Fruit fly (Drosophila melanogaster) whole organism, embryonic: ENCODE results near the gene qjt.

ENCODE experiments used
- Asciz ChIP-seq: fragments of 200-800 bp; sonication (Bioruptor generic); optimal IDR thresholded peaks from 2 replicates; lab custom pipeline; 2017; ENCODE audit warnings: missing biosample characterization, mild to moderate bottlenecking, missing genetic modification characterization, missing genetic modification reagents
- Atf6 ChIP-seq: fragments of 200-800 bp; sonication (Bioruptor generic); IDR thresholded peaks from 2 replicates; pipeline ENCODE4 v1.3.6; 2022; ENCODE audit warnings: missing biosample characterization, missing genetic modification characterization
- CG10959 ChIP-seq: fragments of 200-800 bp; sonication (Bioruptor generic); IDR thresholded peaks from 2 replicates; pipeline ENCODE4 v1.3.6; 2022; ENCODE audit warnings: missing biosample characterization, missing genetic modification characterization
- CG13123 ChIP-seq: fragments of 200-800 bp; sonication (Bioruptor generic); optimal IDR thresholded peaks from 2 replicates; lab custom pipeline; 2016; ENCODE audit warnings: missing biosample characterization, missing genetic modification characterization
- CG13287 ChIP-seq: fragments of 200-800 bp; sonication (Bioruptor generic); IDR thresholded peaks from 2 replicates; pipeline ENCODE4 v1.3.6; 2022; ENCODE audit warnings: missing biosample characterization, missing genetic modification characterization; ENCODE audit not compliant: partially characterized antibody
- CG13894 ChIP-seq: fragments of 200-800 bp; sonication (Bioruptor generic); optimal IDR thresholded peaks from 3 replicates; lab custom pipeline; 2018; ENCODE audit warnings: missing biosample characterization, mild to moderate bottlenecking, missing genetic modification characterization, moderate library complexity
- CG17359 ChIP-seq: fragments of 200-800 bp; sonication (Bioruptor generic); optimal IDR thresholded peaks from 3 replicates; lab custom pipeline; 2018; ENCODE audit warnings: missing biosample characterization, mild to moderate bottlenecking, missing genetic modification characterization, moderate library complexity
- CG17361 ChIP-seq: fragments of 200-800 bp; sonication (Bioruptor generic); IDR thresholded peaks from 3 replicates; pipeline ENCODE4 v1.3.6; 2022; ENCODE audit warnings: missing biosample characterization, missing genetic modification characterization
- CG31365 ChIP-seq: fragments of 200-800 bp; sonication (Bioruptor generic); optimal IDR thresholded peaks from 2 replicates; lab custom pipeline; 2018; ENCODE audit warnings: missing biosample characterization, mild to moderate bottlenecking, missing genetic modification characterization
- CG32767 ChIP-seq: fragments of 200-800 bp; sonication (Bioruptor generic); IDR thresholded peaks from 2 replicates; pipeline ENCODE4 v1.3.6; 2022; ENCODE audit warnings: missing biosample characterization, missing genetic modification characterization
- CG34224 ChIP-seq: fragments of 200-800 bp; sonication (Bioruptor generic); IDR thresholded peaks from 3 replicates; pipeline ENCODE4 v1.3.6; 2022; ENCODE audit warnings: missing biosample characterization, missing genetic modification characterization; ENCODE audit not compliant: partially characterized antibody
- CG4282 ChIP-seq: fragments of 200-800 bp; sonication (Bioruptor generic); optimal IDR thresholded peaks from 2 replicates; lab custom pipeline; 2016; ENCODE audit warnings: missing biosample characterization, missing genetic modification characterization
- CG7987 ChIP-seq: fragments of 200-800 bp; sonication (Bioruptor generic); optimal IDR thresholded peaks from 2 replicates; lab custom pipeline; 2018; ENCODE audit warnings: missing biosample characterization, mild to moderate bottlenecking, missing genetic modification characterization, moderate library complexity
- CG8089 ChIP-seq: fragments of 200-800 bp; sonication (Bioruptor generic); optimal IDR thresholded peaks from 3 replicates; lab custom pipeline; 2016; ENCODE audit warnings: missing biosample characterization, missing genetic modification characterization
- CG8290 ChIP-seq, 3 experiments: fragments of 200-800 bp; sonication (Bioruptor generic); optimal IDR thresholded peaks; 2 replicates each; lab custom pipeline; 2016 to 2019; ENCODE audit warnings: missing biosample characterization in 3 of 3, missing genetic modification characterization in 3 of 3, mild to moderate bottlenecking in 2 of 3, moderate library complexity in 1 of 3
- CG8765 ChIP-seq: fragments of 200-800 bp; sonication (Bioruptor generic); IDR thresholded peaks from 2 replicates; pipeline ENCODE4 v1.3.6; 2022; ENCODE audit warnings: missing biosample characterization, missing genetic modification characterization
- CG9817 ChIP-seq: fragments of 200-800 bp; sonication (Bioruptor generic); optimal IDR thresholded peaks from 2 replicates; lab custom pipeline; 2018; ENCODE audit warnings: missing biosample characterization, mild to moderate bottlenecking, missing genetic modification characterization, moderate library complexity
- CHES-1-like ChIP-seq: fragments of 200-800 bp; sonication (Bioruptor generic); optimal IDR thresholded peaks from 2 replicates; lab custom pipeline; 2016; ENCODE audit warnings: missing biosample characterization, missing genetic modification characterization
- Dad ChIP-seq: fragments of 200-800 bp; sonication (Bioruptor generic); optimal IDR thresholded peaks from 3 replicates; lab custom pipeline; 2016; ENCODE audit warnings: missing biosample characterization, missing genetic modification characterization
- Dip2 ChIP-seq: fragments of 200-800 bp; sonication (Bioruptor generic); IDR thresholded peaks from 2 replicates; pipeline ENCODE4 v1.3.6; 2022; ENCODE audit warnings: missing biosample characterization, missing genetic modification characterization
- Dref ChIP-seq: fragments of 200-800 bp; sonication (Bioruptor generic); IDR thresholded peaks from 2 replicates; pipeline ENCODE4 v1.3.6; 2022; ENCODE audit warnings: missing biosample characterization, missing genetic modification characterization
- E2f1 ChIP-seq: fragments of 200-800 bp; sonication (Bioruptor generic); IDR thresholded peaks from 2 replicates; pipeline ENCODE4 v1.3.6; 2022; ENCODE audit warnings: missing biosample characterization, missing genetic modification characterization
- Ets65A ChIP-seq: fragments of 200-800 bp; sonication (Bioruptor generic); peaks from one replicate; lab custom pipeline; 2016; ENCODE audit warnings: missing biosample characterization, missing genetic modification characterization
- Ets97D ChIP-seq: fragments of 200-800 bp; sonication (Bioruptor generic); optimal IDR thresholded peaks from 3 replicates; lab custom pipeline; 2016; ENCODE audit warnings: missing biosample characterization, missing genetic modification characterization
- H15 ChIP-seq: fragments of 200-800 bp; sonication (Bioruptor generic); IDR thresholded peaks from 3 replicates; pipeline ENCODE4 v1.3.6; 2022; ENCODE audit warnings: missing biosample characterization, missing genetic modification characterization
- Lim3 ChIP-seq: fragments of 200-800 bp; sonication (Bioruptor generic); IDR thresholded peaks from 2 replicates; pipeline ENCODE4 v1.3.6; 2022; ENCODE audit warnings: missing biosample characterization, missing genetic modification characterization
- Mad ChIP-seq: fragments of 200-800 bp; sonication (Bioruptor generic); optimal IDR thresholded peaks from 2 replicates; lab custom pipeline; 2016; ENCODE audit warnings: missing biosample characterization, missing genetic modification characterization
- NC2β ChIP-seq: fragments of 200-800 bp; sonication (Bioruptor generic); optimal IDR thresholded peaks from 2 replicates; lab custom pipeline; 2016; ENCODE audit warnings: missing biosample characterization, missing genetic modification characterization
- Oaz ChIP-seq: fragments of 200-800 bp; sonication (Bioruptor generic); IDR thresholded peaks from 2 replicates; pipeline ENCODE4 v1.3.6; 2022; ENCODE audit warnings: missing biosample characterization, missing genetic modification characterization
- Tbp ChIP-seq: fragments of >200 bp; optimal IDR thresholded peaks from 2 replicates; lab custom pipeline; 2018; ENCODE audit warnings: missing biosample characterization, missing genetic modification characterization
- abd-A ChIP-seq: fragments of 200-800 bp; sonication (Bioruptor generic); optimal IDR thresholded peaks from 3 replicates; lab custom pipeline; 2019; ENCODE audit warnings: missing biosample characterization, mild to moderate bottlenecking, missing genetic modification characterization, moderate library complexity
- amos ChIP-seq: fragments of 200-800 bp; sonication (Bioruptor generic); IDR thresholded peaks from 2 replicates; pipeline ENCODE4 v1.3.6; 2022; ENCODE audit warnings: missing biosample characterization, missing genetic modification characterization; ENCODE audit not compliant: partially characterized antibody
- bab2 ChIP-seq: fragments of 200-800 bp; sonication (Bioruptor generic); optimal IDR thresholded peaks from 2 replicates; lab custom pipeline; 2016; ENCODE audit warnings: missing biosample characterization, missing genetic modification characterization
- br ChIP-seq: fragments of >200 bp; optimal IDR thresholded peaks from 2 replicates; lab custom pipeline; 2017
- caup ChIP-seq: fragments of 200-800 bp; sonication (Bioruptor generic); optimal IDR thresholded peaks from 3 replicates; lab custom pipeline; 2017; ENCODE audit warnings: missing biosample characterization, mild to moderate bottlenecking, missing genetic modification characterization, moderate library complexity; ENCODE audit not compliant: severe bottlenecking
- cg ChIP-seq: fragments of 200-800 bp; sonication (Bioruptor generic); optimal IDR thresholded peaks from 3 replicates; lab custom pipeline; 2019; ENCODE audit warnings: missing biosample characterization, mild to moderate bottlenecking, missing genetic modification characterization, moderate library complexity
- chinmo ChIP-seq: fragments of 200-800 bp; sonication (Bioruptor generic); IDR thresholded peaks from 4 replicates; pipeline ENCODE4 v1.3.6; 2022; ENCODE audit warnings: missing biosample characterization, missing genetic modification characterization; ENCODE audit not compliant: partially characterized antibody
- chm ChIP-seq: fragments of 200-800 bp; sonication (Bioruptor generic); IDR thresholded peaks from 2 replicates; pipeline ENCODE4 v1.3.6; 2022; ENCODE audit warnings: missing biosample characterization, missing genetic modification characterization
- gce ChIP-seq: fragments of 200-800 bp; sonication (Bioruptor generic); IDR thresholded peaks from 3 replicates; pipeline ENCODE4 v1.3.6; 2022; ENCODE audit warnings: missing biosample characterization, missing genetic modification characterization
- grn ChIP-seq: fragments of 200-800 bp; sonication (Bioruptor generic); optimal IDR thresholded peaks from 3 replicates; lab custom pipeline; 2017; ENCODE audit warnings: missing biosample characterization, missing genetic modification characterization
- hkb ChIP-seq, 2 experiments: fragments of 200-800 bp in 1 of 2; fragments of >200 bp in 1 of 2; sonication (Bioruptor generic) in 1 of 2; IDR thresholded peaks in 1 of 2; optimal IDR thresholded peaks in 1 of 2; 2 replicates each; pipeline versions ENCODE4 v1.3.6 to Lab custom; 2017 to 2022; ENCODE audit warnings: missing biosample characterization in 1 of 2, missing genetic modification characterization in 1 of 2
- ind ChIP-seq: fragments of 200-800 bp; sonication (Bioruptor generic); optimal IDR thresholded peaks from 3 replicates; lab custom pipeline; 2016; ENCODE audit warnings: missing biosample characterization, missing genetic modification characterization
- kay ChIP-seq: fragments of 200-800 bp; sonication (Bioruptor generic); optimal IDR thresholded peaks from 2 replicates; lab custom pipeline; 2016; ENCODE audit warnings: missing biosample characterization, missing genetic modification characterization
- phol ChIP-seq: fragments of 200-800 bp; sonication (Bioruptor generic); optimal IDR thresholded peaks from 3 replicates; lab custom pipeline; 2018; ENCODE audit warnings: missing biosample characterization, mild to moderate bottlenecking, missing genetic modification characterization, moderate library complexity
- pum ChIP-seq: fragments of 200-800 bp; sonication (Bioruptor generic); optimal IDR thresholded peaks from 2 replicates; lab custom pipeline; 2016; ENCODE audit warnings: missing biosample characterization, missing genetic modification characterization
- seq ChIP-seq: fragments of 200-800 bp; sonication (Bioruptor generic); IDR thresholded peaks from 2 replicates; pipeline ENCODE4 v1.3.6; 2022; ENCODE audit warnings: missing biosample characterization, missing genetic modification characterization
- tin ChIP-seq: fragments of 200-800 bp; sonication (Bioruptor generic); optimal IDR thresholded peaks from 3 replicates; lab custom pipeline; 2016; ENCODE audit warnings: missing biosample characterization, missing genetic modification characterization
- vfl ChIP-seq: fragments of 200-800 bp; sonication (Bioruptor generic); optimal IDR thresholded peaks from 2 replicates; lab custom pipeline; 2016; ENCODE audit warnings: missing biosample characterization, missing genetic modification characterization

Gene qjt

DNA sequence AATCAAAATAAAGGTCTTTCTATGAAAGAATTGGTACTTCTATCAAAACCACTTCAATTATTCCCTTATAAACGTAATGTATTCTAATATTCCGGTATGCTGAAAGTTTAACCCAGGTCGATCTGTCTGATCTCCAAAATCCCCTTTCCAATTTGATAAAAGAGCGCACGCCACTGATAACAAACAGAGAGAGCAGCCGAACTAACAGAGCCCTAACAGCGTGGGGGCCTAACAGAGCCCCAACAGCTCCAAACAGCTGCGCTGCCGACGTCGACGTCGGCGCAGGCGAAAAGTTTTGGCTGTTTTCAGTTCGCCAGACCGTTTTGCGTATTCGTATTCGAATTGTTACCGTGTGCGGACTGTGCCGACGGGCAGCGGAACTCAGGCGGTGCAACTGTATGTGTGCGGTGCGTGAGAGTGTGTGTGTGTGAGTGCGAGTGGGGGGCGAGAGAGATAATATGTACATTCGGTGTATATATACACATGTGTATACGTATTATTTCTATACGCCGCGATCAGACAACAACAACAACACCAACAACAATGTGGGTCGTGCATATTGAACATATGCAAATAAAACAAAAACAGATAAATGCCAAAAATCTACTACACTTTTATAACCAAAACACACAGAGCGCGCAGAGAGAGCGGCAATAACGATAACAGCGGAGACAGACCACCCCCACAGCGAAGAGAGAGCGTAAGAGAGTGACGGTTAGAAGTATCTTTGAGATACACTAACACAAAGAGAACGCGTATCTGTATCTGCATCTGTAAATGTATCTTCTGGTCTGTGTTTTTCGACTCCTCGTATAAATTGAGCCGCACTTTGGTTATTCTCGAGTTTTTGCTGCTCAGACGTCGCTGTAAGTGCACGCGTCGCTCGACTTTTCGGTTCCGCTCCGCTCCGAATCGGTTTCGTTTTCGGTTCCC is 8.2 kb downstream of the qjt start, which contains the start of gene Oatp74D (continued):
- TF ChIP-seq CG10959 (GFP tag; lab: Robert Waterston, UW), result no peak
- no peak; the same call in 2 of the 3 replicates for TF ChIP-seq CG17361 (GFP tag; lab: Robert Waterston, UW)
- TF ChIP-seq CG17359, result peak; percentile 65
- TF ChIP-seq Ets97D (GFP tag; lab: Kevin White, UChicago), result no peak
- peak; percentile 40 for TF ChIP-seq ind
- peak; percentile 43; the same call in 1 of the 2 replicates for TF ChIP-seq chm (GFP tag; lab: Robert Waterston, UW)
- TF ChIP-seq CG8290 (GFP tag; optimal IDR thresholded peaks at IDR 0.05; lab: Kevin White, UChicago), result no peak
- TF ChIP-seq CG8290 (tag; optimal IDR thresholded peaks at IDR 0.05; lab: Kevin White, UChicago), result peak; percentile 20 to 72
- TF ChIP-seq pum (GFP tag; lab: Kevin White, UChicago), result no peak
- peak; percentile 74 for TF ChIP-seq Ets65A (GFP tag; lab: Kevin White, UChicago)
- TF ChIP-seq grn (GFP tag; lab: Kevin White, UChicago), result peak; percentile 49
- peak; percentile 27 for TF ChIP-seq NC2β
- TF ChIP-seq H15 (GFP tag; lab: Robert Waterston, UW), result 0 out of 3 replicates have a peak, but pooled peaks have one; percentile 5
- no peak for TF ChIP-seq Dref (GFP tag; lab: Robert Waterston, UW)
- peak; percentile 71 for TF ChIP-seq CG7987 (GFP tag; lab: Kevin White, UChicago)
- peak; percentile 31 for TF ChIP-seq Atf6 (GFP tag; lab: Robert Waterston, UW)
- no peak for TF ChIP-seq CG8089
- no peak for TF ChIP-seq Oaz (GFP tag; lab: Robert Waterston, UW)
- no peak; the same call in 1 of the 2 replicates for TF ChIP-seq amos (GFP tag; lab: Robert Waterston, UW)
- TF ChIP-seq CG9817, result no peak
- TF ChIP-seq Dad, result no peak
- no peak for TF ChIP-seq Mad (GFP tag; lab: Kevin White, UChicago)
- no peak for TF ChIP-seq hkb (optimal IDR thresholded peaks at IDR 0.05; lab: Kevin White, UChicago)
- peak; percentile 44 for TF ChIP-seq hkb (GFP tag; IDR thresholded peaks at IDR 0.05; lab: Robert Waterston, UW)
- peak; percentile 74 for TF ChIP-seq Asciz (GFP tag; lab: Kevin White, UChicago)
- no peak for TF ChIP-seq CG8765
- no peak for TF ChIP-seq kay
- no peak for TF ChIP-seq vfl (GFP tag; lab: Kevin White, UChicago)
- peak; percentile 56; the same call in 2 of the 3 replicates for TF ChIP-seq CG34224 (GFP tag; lab: Robert Waterston, UW)
- peak; percentile 43; the same call in 1 of the 2 replicates for TF ChIP-seq E2f1 (GFP tag; lab: Robert Waterston, UW)
- no peak for TF ChIP-seq Lim3 (GFP tag; lab: Robert Waterston, UW)
- TF ChIP-seq CG13123 (GFP tag; lab: Kevin White, UChicago), result no peak
- TF ChIP-seq Dip2, result no peak
- peak; percentile 63 for TF ChIP-seq caup (GFP tag; lab: Kevin White, UChicago)
- TF ChIP-seq Tbp (GFP tag; lab: Kevin White, UChicago), result no peak
- TF ChIP-seq CG13894 (tag; lab: Kevin White, UChicago), result peak; percentile 71
- TF ChIP-seq CG32767, result peak; percentile 77
- peak; percentile 68; the same call in 1 of the 2 replicates for TF ChIP-seq CG13287 (GFP tag; lab: Robert Waterston, UW)
- peak; percentile 13 for TF ChIP-seq phol (tag; lab: Kevin White, UChicago)
- TF ChIP-seq CG31365 (tag; lab: Kevin White, UChicago), result peak; percentile 58
- peak; percentile 42 for TF ChIP-seq bab2 (GFP tag; lab: Kevin White, UChicago)
- TF ChIP-seq tin (GFP tag; lab: Kevin White, UChicago), result no peak
- no peak; the same call in 1 of the 2 replicates for TF ChIP-seq seq
- 0 out of 3 replicates have a peak, but pooled peaks have one; percentile 44 for TF ChIP-seq gce (GFP tag; lab: Robert Waterston, UW)
- TF ChIP-seq CHES-1-like (GFP tag; lab: Kevin White, UChicago), result peak; percentile 33
- TF ChIP-seq abd-A (tag; lab: Kevin White, UChicago), result peak; percentile 94
- TF ChIP-seq CG4282, result peak; percentile 41
- peak; percentile 99 for TF ChIP-seq cg (GFP tag; lab: Kevin White, UChicago)
- peak; percentile 98 for TF ChIP-seq chinmo (GFP tag; lab: Robert Waterston, UW)
- no peak for TF ChIP-seq br (lab: Kevin White, UChicago)
